Worm (Caenorhabditis elegans): Measurements from ENCODE around the gene F16G10.8.

ce11 chrII:2378465-2379009 is 4.7 kb downstream of the F16G10.8 start:
- TF ChIP-seq unc-62 (GFP tag; optimal IDR thresholded peaks at IDR 0.05) = no peak
- no peak for TF ChIP-seq tbx-8 (GFP tag; optimal IDR thresholded peaks at IDR 0.05)
